Comparison of ENCODE assay signal across 3 fruit fly cellular contexts in the genomic region with DNA sequence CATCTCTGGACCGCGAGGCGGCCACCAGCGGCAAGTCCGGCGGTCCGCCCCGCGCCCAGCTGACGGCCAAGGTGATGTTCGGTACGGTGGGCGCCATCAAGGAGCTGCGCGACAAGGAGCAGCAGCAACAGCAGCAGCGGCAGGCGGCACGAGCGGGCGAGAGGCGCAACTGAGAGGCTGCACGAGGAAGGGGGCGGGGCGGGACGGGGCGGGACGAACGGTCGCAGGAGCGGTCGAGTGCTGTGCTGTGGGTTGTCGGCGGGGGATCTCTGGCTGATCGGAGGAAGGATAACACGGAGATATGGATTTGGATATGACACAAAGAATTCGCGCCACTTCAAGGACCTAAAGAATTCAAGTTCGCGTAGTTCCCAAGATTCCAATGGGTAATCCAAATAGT.
TF ChIP-seq lines count a peak whose summit lies in the region.

No protein-coding gene starts in this region.

- no peak for TF ChIP-seq CTCF in whole organism, embryonic (GFP tag; optimal IDR thresholded peaks at IDR 0.05; lab: Kevin White, UChicago)

TF ChIP-seq in Kc167, 6 proteins besides CTCF, POLR2A, EP300 and RAD21:
- TF ChIP-seq ttk (optimal IDR thresholded peaks at IDR 0.05; lab: Kevin White, UChicago) (peak; percentile 48), h (optimal IDR thresholded peaks at IDR 0.05; lab: Kevin White, UChicago) (no peak), Myc (optimal IDR thresholded peaks at IDR 0.05; lab: Kevin White, UChicago) (no peak), Sin3A (optimal IDR thresholded peaks at IDR 0.05; lab: Kevin White, UChicago) (no peak)

TF ChIP-seq in whole organism, embryonic, 481 proteins besides CTCF, POLR2A, EP300 and RAD21:
- TF ChIP-seq ems (GFP tag; optimal IDR thresholded peaks at IDR 0.05; lab: Kevin White, UChicago), result no peak
- no peak for TF ChIP-seq ATbp (GFP tag; optimal IDR thresholded peaks at IDR 0.05; lab: Kevin White, UChicago)
- TF ChIP-seq CG1647 (GFP tag; optimal IDR thresholded peaks at IDR 0.05; lab: Kevin White, UChicago), result no peak
- no peak for TF ChIP-seq CG10321 (GFP tag; IDR thresholded peaks at IDR 0.05; lab: Robert Waterston, UW)
- no peak for TF ChIP-seq CG6854 (GFP tag; optimal IDR thresholded peaks at IDR 0.05; lab: Kevin White, UChicago)
- no peak for TF ChIP-seq lola (GFP tag; optimal IDR thresholded peaks at IDR 0.05; lab: Kevin White, UChicago)
- no peak for TF ChIP-seq slp2 (GFP tag; optimal IDR thresholded peaks at IDR 0.05; lab: Kevin White, UChicago)
- no peak for TF ChIP-seq emc (GFP tag; optimal IDR thresholded peaks at IDR 0.05; lab: Kevin White, UChicago)
- no peak for TF ChIP-seq CG4820 (GFP tag; optimal IDR thresholded peaks at IDR 0.05; lab: Kevin White, UChicago)
- TF ChIP-seq H15 (GFP tag; IDR thresholded peaks at IDR 0.05; lab: Robert Waterston, UW), result no peak
- TF ChIP-seq CG31224 (GFP tag; IDR thresholded peaks at IDR 0.05; lab: Robert Waterston, UW), result no peak
- TF ChIP-seq slbo (GFP tag; IDR thresholded peaks at IDR 0.05; lab: Robert Waterston, UW), result 0 out of 2 replicates have a peak, but pooled peaks have one; percentile 8
- TF ChIP-seq Hr39 (optimal IDR thresholded peaks at IDR 0.05; lab: Kevin White, UChicago), result peak; percentile 54
- no peak for TF ChIP-seq Poxn (GFP tag; IDR thresholded peaks at IDR 0.05; lab: Robert Waterston, UW)
- 0 out of 3 replicates have a peak, but pooled peaks have one; percentile 33 for TF ChIP-seq sr (GFP tag; IDR thresholded peaks at IDR 0.05; lab: Robert Waterston, UW)
- TF ChIP-seq Stat92E (GFP tag; optimal IDR thresholded peaks at IDR 0.05; lab: Kevin White, UChicago), result no peak
- no peak for TF ChIP-seq CG8089 (GFP tag; optimal IDR thresholded peaks at IDR 0.05; lab: Kevin White, UChicago)
- TF ChIP-seq sna (GFP tag; IDR thresholded peaks at IDR 0.05; lab: Robert Waterston, UW; ENCODE audit: partially characterized antibody), result 0 out of 2 replicates have a peak, but pooled peaks have one; percentile 24
- no peak for TF ChIP-seq so (GFP tag; IDR thresholded peaks at IDR 0.05; lab: Robert Waterston, UW)
- no peak for TF ChIP-seq CG13296 (GFP tag; optimal IDR thresholded peaks at IDR 0.05; lab: Kevin White, UChicago)
- TF ChIP-seq CG11456 (GFP tag; IDR thresholded peaks at IDR 0.05; lab: Robert Waterston, UW), result peak; percentile 26; the same call in 1 of the 3 replicates
- no peak for TF ChIP-seq phol (tag; optimal IDR thresholded peaks at IDR 0.05; lab: Kevin White, UChicago)
- TF ChIP-seq hb (GFP tag; IDR thresholded peaks at IDR 0.05; lab: Robert Waterston, UW; ENCODE audit: partially characterized antibody), result no peak
- TF ChIP-seq gsb (GFP tag; IDR thresholded peaks at IDR 0.05; lab: Robert Waterston, UW), result no peak
- TF ChIP-seq chn (GFP tag; optimal IDR thresholded peaks at IDR 0.05; lab: Kevin White, UChicago), result no peak
- no peak for TF ChIP-seq NK7.1 (GFP tag; optimal IDR thresholded peaks at IDR 0.05; lab: Kevin White, UChicago)
- TF ChIP-seq usp (GFP tag; optimal IDR thresholded peaks at IDR 0.05; lab: Kevin White, UChicago), result no peak
- TF ChIP-seq CG3847 (GFP tag; IDR thresholded peaks at IDR 0.05; lab: Robert Waterston, UW), result peak; percentile 14; the same call in 1 of the 2 replicates
- no peak for TF ChIP-seq al (GFP tag; IDR thresholded peaks at IDR 0.05; lab: Robert Waterston, UW)
- TF ChIP-seq tin (GFP tag; optimal IDR thresholded peaks at IDR 0.05; lab: Kevin White, UChicago), result no peak

TF ChIP-seq in whole organism, wandering third instar larva, 38 proteins besides CTCF, POLR2A, EP300 and RAD21:
- TF ChIP-seq rgr (GFP tag; optimal IDR thresholded peaks at IDR 0.05; lab: Kevin White, UChicago) (no peak), Dfd (GFP tag; optimal IDR thresholded peaks at IDR 0.05; lab: Kevin White, UChicago) (peak; percentile 82)
TF ChIP-seq in whole organism, wandering third instar larva: peak in this region for 1.
